Fruit fly (Drosophila melanogaster) whole organism, embryonic: ENCODE data around the gene Myo31DF.
A peak's percentile ranks its signal among the peaks of the same experiment; 100 is the strongest.

Source experiments
- BtbVII ChIP-seq: fragments of 200-800 bp; sonication (Bioruptor generic); optimal IDR thresholded peaks from 3 replicates; lab custom pipeline; 2017; ENCODE audit warnings: missing biosample characterization, mild to moderate bottlenecking, missing genetic modification characterization
- Bteb2 ChIP-seq: fragments of 200-800 bp; sonication (Bioruptor generic); optimal IDR thresholded peaks from 2 replicates; lab custom pipeline; 2016; ENCODE audit warnings: missing biosample characterization, missing genetic modification characterization
- CG10147 ChIP-seq: fragments of 200-800 bp; sonication (Bioruptor generic); optimal IDR thresholded peaks from 2 replicates; lab custom pipeline; 2019; ENCODE audit warnings: missing biosample characterization, mild to moderate bottlenecking, missing genetic modification characterization, moderate library complexity
- CG10321 ChIP-seq: fragments of 200-800 bp; sonication (Bioruptor generic); IDR thresholded peaks from 2 replicates; pipeline ENCODE4 v1.3.6; 2022; ENCODE audit warnings: missing biosample characterization, missing genetic modification characterization
- CG11456 ChIP-seq: fragments of 200-800 bp; sonication (Bioruptor generic); IDR thresholded peaks from 3 replicates; pipeline ENCODE4 v1.3.6; 2022; ENCODE audit warnings: missing biosample characterization, missing genetic modification characterization
- CG12104 ChIP-seq: fragments of 200-800 bp; sonication (Bioruptor generic); optimal IDR thresholded peaks from 3 replicates; lab custom pipeline; 2016; ENCODE audit warnings: missing biosample characterization, missing genetic modification characterization
- CG1233 ChIP-seq: fragments of 200-800 bp; sonication (Bioruptor generic); optimal IDR thresholded peaks from 4 replicates; lab custom pipeline; 2018; ENCODE audit warnings: missing biosample characterization, mild to moderate bottlenecking, missing genetic modification characterization
- CG12744 ChIP-seq: fragments of 200-800 bp; sonication (Bioruptor generic); optimal IDR thresholded peaks from 2 replicates; lab custom pipeline; 2016; ENCODE audit warnings: missing biosample characterization, missing genetic modification characterization
- CG14014 ChIP-seq: fragments of 200-800 bp; sonication (Bioruptor generic); IDR thresholded peaks from 2 replicates; pipeline ENCODE4 v1.3.6; 2022; ENCODE audit warnings: missing biosample characterization, missing genetic modification characterization
- CG15011 ChIP-seq: fragments of 200-800 bp; sonication (Bioruptor generic); optimal IDR thresholded peaks from 3 replicates; lab custom pipeline; 2018; ENCODE audit warnings: missing biosample characterization, mild to moderate bottlenecking, missing genetic modification characterization
- CG16815 ChIP-seq: fragments of 200-800 bp; sonication (Bioruptor generic); optimal IDR thresholded peaks from 3 replicates; lab custom pipeline; 2017; ENCODE audit warnings: missing biosample characterization, mild to moderate bottlenecking, missing genetic modification characterization
- CG3726 ChIP-seq: fragments of 200-800 bp; sonication (Bioruptor generic); IDR thresholded peaks from 3 replicates; pipeline ENCODE4, ENCODE4 v1.3.6; 2022; ENCODE audit warnings: missing biosample characterization, missing genetic modification characterization
- CG4730 ChIP-seq: fragments of 200-800 bp; sonication (Bioruptor generic); IDR thresholded peaks from 2 replicates; pipeline ENCODE4 v1.3.6; 2022; ENCODE audit warnings: missing biosample characterization, missing genetic modification characterization
- CG6272 ChIP-seq: fragments of 200-800 bp; sonication (Bioruptor generic); IDR thresholded peaks from 2 replicates; pipeline ENCODE4 v1.3.6; 2022; ENCODE audit warnings: missing biosample characterization, missing genetic modification characterization
- CG7987 ChIP-seq: fragments of 200-800 bp; sonication (Bioruptor generic); optimal IDR thresholded peaks from 2 replicates; lab custom pipeline; 2018; ENCODE audit warnings: missing biosample characterization, mild to moderate bottlenecking, missing genetic modification characterization, moderate library complexity
- CG9215 ChIP-seq: fragments of 200-800 bp; sonication (Bioruptor generic); IDR thresholded peaks from 2 replicates; pipeline ENCODE4 v1.3.6; 2022; ENCODE audit warnings: missing biosample characterization, missing genetic modification characterization
- Camta ChIP-seq: fragments of 200-800 bp; sonication (Bioruptor generic); optimal IDR thresholded peaks from 2 replicates; lab custom pipeline; 2016; ENCODE audit warnings: missing biosample characterization, missing genetic modification characterization
- Dfd ChIP-seq, 2 experiments: fragments of >200 bp; optimal IDR thresholded peaks; 2 replicates each; lab custom pipeline; 2017; ENCODE audit warnings: missing biosample characterization in 2 of 2, missing genetic modification characterization in 2 of 2
- Dip2 ChIP-seq: fragments of 200-800 bp; sonication (Bioruptor generic); IDR thresholded peaks from 2 replicates; pipeline ENCODE4 v1.3.6; 2022; ENCODE audit warnings: missing biosample characterization, missing genetic modification characterization
- Dip3 ChIP-seq: fragments of 200-800 bp; sonication (Bioruptor generic); optimal IDR thresholded peaks from 3 replicates; lab custom pipeline; 2016; ENCODE audit warnings: missing biosample characterization, missing genetic modification characterization
- HLH3B ChIP-seq: fragments of 200-800 bp; sonication (Bioruptor generic); IDR thresholded peaks from 2 replicates; pipeline ENCODE4 v1.3.6; 2022; ENCODE audit warnings: missing biosample characterization, missing genetic modification characterization
- Hr3 ChIP-seq: fragments of 200-800 bp; sonication (Bioruptor generic); optimal IDR thresholded peaks from 3 replicates; lab custom pipeline; 2016; ENCODE audit warnings: missing biosample characterization, missing genetic modification characterization
- MESR4 ChIP-seq: fragments of 200-800 bp; sonication (Bioruptor generic); optimal IDR thresholded peaks from 2 replicates; lab custom pipeline; 2018; ENCODE audit warnings: missing biosample characterization, mild to moderate bottlenecking, missing genetic modification characterization, moderate library complexity
- Med ChIP-seq: fragments of 200-800 bp; sonication (Bioruptor generic); peaks from one replicate; lab custom pipeline; 2016; ENCODE audit warnings: missing biosample characterization, missing genetic modification characterization, mild to moderate bottlenecking, inconsistent platforms, moderate library complexity
- Nf-YA ChIP-seq: fragments of 200-800 bp; sonication (Bioruptor generic); IDR thresholded peaks from 2 replicates; pipeline ENCODE4 v1.3.6; 2022; ENCODE audit warnings: missing biosample characterization, missing genetic modification characterization
- Rx ChIP-seq: fragments of 200-800 bp; sonication (Bioruptor generic); IDR thresholded peaks from 2 replicates; pipeline ENCODE4 v1.3.6; 2022; ENCODE audit warnings: missing biosample characterization, missing genetic modification characterization
- Sox100B ChIP-seq: fragments of 200-800 bp; sonication (Bioruptor generic); optimal IDR thresholded peaks from 3 replicates; lab custom pipeline; 2018; ENCODE audit warnings: missing biosample characterization, mild to moderate bottlenecking, missing genetic modification characterization
- TFAM ChIP-seq: fragments of 200-800 bp; sonication (Bioruptor generic); optimal IDR thresholded peaks from 2 replicates; lab custom pipeline; 2017; ENCODE audit warnings: missing biosample characterization, missing genetic modification characterization, inconsistent platforms
- abd-A ChIP-seq: fragments of 200-800 bp; sonication (Bioruptor generic); optimal IDR thresholded peaks from 3 replicates; lab custom pipeline; 2019; ENCODE audit warnings: missing biosample characterization, mild to moderate bottlenecking, missing genetic modification characterization, moderate library complexity
- ash1 ChIP-seq: fragments of 200-800 bp; sonication (Bioruptor generic); optimal IDR thresholded peaks from 2 replicates; lab custom pipeline; 2018; ENCODE audit warnings: missing biosample characterization, mild to moderate bottlenecking, missing genetic modification characterization
- bab2 ChIP-seq: fragments of 200-800 bp; sonication (Bioruptor generic); optimal IDR thresholded peaks from 2 replicates; lab custom pipeline; 2016; ENCODE audit warnings: missing biosample characterization, missing genetic modification characterization
- crol ChIP-seq: fragments of 200-800 bp; sonication (Bioruptor generic); IDR thresholded peaks from 2 replicates; pipeline ENCODE4 v1.3.6; 2022; ENCODE audit warnings: missing biosample characterization, missing genetic modification characterization
- da ChIP-seq: fragments of 200-800 bp; sonication (Bioruptor generic); optimal IDR thresholded peaks from 2 replicates; lab custom pipeline; 2016; ENCODE audit warnings: missing biosample characterization, missing genetic modification characterization
- dpn ChIP-seq, 2 experiments: fragments of 200-800 bp; sonication (Bioruptor generic); optimal IDR thresholded peaks; 3 replicates each; lab custom pipeline; 2016; ENCODE audit warnings: missing biosample characterization in 2 of 2, missing genetic modification characterization in 2 of 2
- fd3F ChIP-seq: fragments of 200-800 bp; sonication (Bioruptor generic); optimal IDR thresholded peaks from 2 replicates; lab custom pipeline; 2018; ENCODE audit warnings: missing biosample characterization, mild to moderate bottlenecking, missing genetic modification characterization, moderate library complexity
- fu2 ChIP-seq: fragments of 200-800 bp; sonication (Bioruptor generic); optimal IDR thresholded peaks from 2 replicates; lab custom pipeline; 2016; ENCODE audit warnings: missing biosample characterization, missing genetic modification characterization
- gcm ChIP-seq: fragments of 200-800 bp; sonication (Bioruptor generic); optimal IDR thresholded peaks from 2 replicates; lab custom pipeline; 2019; ENCODE audit warnings: missing biosample characterization, mild to moderate bottlenecking, missing genetic modification characterization, moderate library complexity
- kah ChIP-seq: fragments of 200-800 bp; sonication (Bioruptor generic); optimal IDR thresholded peaks from 2 replicates; lab custom pipeline; 2018; ENCODE audit warnings: missing biosample characterization, mild to moderate bottlenecking, missing genetic modification characterization
- kni ChIP-seq: fragments of 200-800 bp; sonication (Bioruptor generic); optimal IDR thresholded peaks from 3 replicates; lab custom pipeline; 2017; ENCODE audit warnings: mild to moderate bottlenecking, missing biosample characterization, missing genetic modification reagents, missing genetic modification characterization
- p53 ChIP-seq: fragments of 200-800 bp; sonication (Bioruptor generic); optimal IDR thresholded peaks from 2 replicates; lab custom pipeline; 2016; ENCODE audit warnings: missing biosample characterization, missing genetic modification characterization
- run ChIP-seq: fragments of 200-800 bp; sonication (Bioruptor generic); optimal IDR thresholded peaks from 3 replicates; lab custom pipeline; 2018; ENCODE audit warnings: missing biosample characterization, mild to moderate bottlenecking, missing genetic modification characterization
- sens ChIP-seq: fragments of 200-800 bp; sonication (Bioruptor generic); peaks from one replicate; lab custom pipeline; 2016; ENCODE audit warnings: missing biosample characterization, missing genetic modification characterization
- sqz ChIP-seq: fragments of 200-800 bp; sonication (Bioruptor generic); optimal IDR thresholded peaks from 3 replicates; lab custom pipeline; 2018; ENCODE audit warnings: missing biosample characterization, mild to moderate bottlenecking, missing genetic modification characterization
- stwl ChIP-seq: fragments of 200-800 bp; sonication (Bioruptor generic); optimal IDR thresholded peaks from 3 replicates; lab custom pipeline; 2018; ENCODE audit warnings: missing biosample characterization, mild to moderate bottlenecking, missing genetic modification characterization, moderate library complexity
- sug ChIP-seq: fragments of 200-800 bp; optimal IDR thresholded peaks from 2 replicates; lab custom pipeline; 2019; ENCODE audit warnings: missing biosample characterization, mild to moderate bottlenecking, missing genetic modification characterization, moderate library complexity
- tio ChIP-seq: fragments of 200-800 bp; sonication (Bioruptor generic); optimal IDR thresholded peaks from 2 replicates; lab custom pipeline; 2017; ENCODE audit warnings: missing biosample characterization, missing genetic modification characterization, inconsistent platforms
- vfl ChIP-seq: fragments of 200-800 bp; sonication (Bioruptor generic); optimal IDR thresholded peaks from 2 replicates; lab custom pipeline; 2016; ENCODE audit warnings: missing biosample characterization, missing genetic modification characterization
- vvl ChIP-seq: fragments of 200-800 bp; sonication (Bioruptor generic); IDR thresholded peaks from 2 replicates; pipeline ENCODE4 v1.3.6; 2022; ENCODE audit warnings: missing biosample characterization, missing genetic modification characterization
- zen ChIP-seq: fragments of 200-800 bp; sonication (Bioruptor generic); optimal IDR thresholded peaks from 3 replicates; lab custom pipeline; 2018; ENCODE audit warnings: missing biosample characterization, mild to moderate bottlenecking, missing genetic modification characterization, moderate library complexity
- zfh2 ChIP-seq: fragments of 200-800 bp; sonication (Bioruptor generic); optimal IDR thresholded peaks from 2 replicates; lab custom pipeline; 2016; ENCODE audit warnings: missing biosample characterization, missing genetic modification characterization

The Myo31DF gene

DNA sequence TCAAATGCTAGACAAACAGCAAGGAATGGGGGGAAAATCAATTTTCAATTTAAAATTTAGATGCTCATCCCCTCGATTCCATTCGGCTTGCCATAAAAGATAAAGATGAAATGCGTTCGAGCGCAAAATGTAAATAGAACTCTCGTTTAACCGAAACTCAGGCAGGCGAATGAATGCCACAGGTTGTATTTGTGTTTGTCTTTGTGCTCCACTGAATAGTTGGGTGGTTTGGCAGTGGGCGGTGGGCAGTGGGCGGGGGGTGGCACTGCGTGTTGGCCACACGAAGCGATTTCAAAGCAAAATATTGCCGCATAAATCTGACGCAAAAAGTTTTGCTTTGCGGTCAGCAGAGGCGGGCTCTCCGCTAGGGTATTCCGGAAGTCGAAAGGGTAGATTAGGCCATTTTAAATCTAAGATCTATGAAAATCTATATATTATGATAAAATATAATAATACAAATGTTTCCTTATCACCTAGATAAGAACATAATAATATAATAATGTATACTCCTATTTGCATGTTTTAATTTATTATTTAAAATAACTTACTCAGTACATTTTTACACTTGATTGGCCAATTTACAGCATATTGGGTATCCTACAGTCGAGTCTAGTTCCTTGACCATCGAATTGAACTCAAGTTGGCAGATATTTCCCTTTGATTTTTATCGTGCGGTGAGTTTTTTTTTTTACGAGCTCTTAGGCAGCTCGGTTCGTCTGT lies 15.8 kb upstream of the Myo31DF start (continued):
- TF ChIP-seq MESR4 (no peak), CG12104 (GFP tag; lab: Kevin White, UChicago) (peak; percentile 69), CG9215 (GFP tag; lab: Robert Waterston, UW) (peak; percentile 69), sqz (GFP tag; lab: Kevin White, UChicago) (peak; percentile 33), vvl (peak; percentile 45; the same call in 1 of the 2 replicates), Rx (GFP tag; lab: Robert Waterston, UW) (peak; percentile 23; the same call in 1 of the 2 replicates), sug (tag; lab: Kevin White, UChicago) (peak; percentile 15), TFAM (GFP tag; lab: Kevin White, UChicago) (no peak), kah (GFP tag; lab: Kevin White, UChicago) (no peak), CG14014 (GFP tag; lab: Robert Waterston, UW) (peak; percentile 25; the same call in 1 of the 2 replicates), CG12744 (no peak), zen (tag; lab: Kevin White, UChicago) (peak; percentile 47), abd-A (tag; lab: Kevin White, UChicago) (peak; percentile 62), fd3F (GFP tag; lab: Kevin White, UChicago) (peak; percentile 11), CG7987 (GFP tag; lab: Kevin White, UChicago) (no peak), Dfd (GFP tag; optimal IDR thresholded peaks at IDR 0.05; lab: Kevin White, UChicago) (no peak), HLH3B (peak; percentile 37; the same call in 1 of the 2 replicates), gcm (GFP tag; lab: Kevin White, UChicago) (peak; percentile 19), Hr3 (GFP tag; lab: Kevin White, UChicago) (peak; percentile 67), fu2 (GFP tag; lab: Kevin White, UChicago) (no peak), crol (GFP tag; lab: Robert Waterston, UW) (peak; percentile 74), CG6272 (no peak), zfh2 (GFP tag; lab: Kevin White, UChicago) (no peak), CG10147 (peak; percentile 40), tio (GFP tag; lab: Kevin White, UChicago) (peak; percentile 67), run (peak; percentile 47), da (GFP tag; lab: Kevin White, UChicago) (no peak), Dip2 (GFP tag; lab: Robert Waterston, UW) (0 out of 2 replicates have a peak, but pooled peaks have one; percentile 26), BtbVII (peak; percentile 56), CG15011 (GFP tag; lab: Kevin White, UChicago) (peak; percentile 50), CG1233 (GFP tag; lab: Kevin White, UChicago) (peak; percentile 55), Nf-YA (GFP tag; lab: Robert Waterston, UW) (no peak), vfl (no peak), ash1 (no peak), CG16815 (GFP tag; lab: Kevin White, UChicago) (peak; percentile 44), bab2 (GFP tag; lab: Kevin White, UChicago) (no peak), CG11456 (GFP tag; lab: Robert Waterston, UW) (peak; percentile 69; the same call in 2 of the 3 replicates), CG4730 (GFP tag; lab: Robert Waterston, UW) (peak; percentile 51; the same call in 1 of the 2 replicates), CG10321 (GFP tag; lab: Robert Waterston, UW) (no peak), Bteb2 (GFP tag; lab: Kevin White, UChicago) (no peak), Camta (no peak), dpn (GFP tag; optimal IDR thresholded peaks at IDR 0.05; lab: Kevin White, UChicago) (peak in 1 of 2 experiments; percentile 66), p53 (no peak), sens (peak; percentile 64), Sox100B (GFP tag; lab: Kevin White, UChicago) (peak; percentile 68), stwl (no peak), kni (no peak), Med (no peak), CG3726 (GFP tag; lab: Robert Waterston, UW) (no peak), Dip3 (GFP tag; lab: Kevin White, UChicago) (no peak)
